Worm (Caenorhabditis elegans) whole organism, mixed stage, embryonic: ENCODE measurements around the gene cal-5.

Experiments used
- M03D4.4 ChIP-seq: sonication (generic microtip); optimal IDR thresholded peaks from 2 replicates; lab custom pipeline; 2017; ENCODE audit warnings: mild to moderate bottlenecking, missing genetic modification characterization, missing compliant biosample characterization
- bed-3 ChIP-seq: fragments of 200-800 bp; sonication (Bioruptor generic); optimal IDR thresholded peaks from 3 replicates; lab custom pipeline; 2018; ENCODE audit warnings: mild to moderate bottlenecking, missing genetic modification characterization, moderate library complexity, missing compliant biosample characterization
- blmp-1 ChIP-seq: fragments of 150-350 bp; optimal IDR thresholded peaks from 2 replicates; lab custom pipeline; 2014; ENCODE audit warnings: missing biosample characterization, missing genetic modification characterization
- ceh-39 ChIP-seq: fragments of 150-350 bp; optimal IDR thresholded peaks from 2 replicates; lab custom pipeline; 2014; ENCODE audit warnings: missing biosample characterization, missing genetic modification characterization
- ceh-43 ChIP-seq: fragments of 200-800 bp; sonication (Bioruptor generic); optimal IDR thresholded peaks from 2 replicates; lab custom pipeline; 2018; ENCODE audit warnings: mild to moderate bottlenecking, missing genetic modification characterization, moderate library complexity, missing compliant biosample characterization
- ceh-83 ChIP-seq: fragments of 200-800 bp; sonication (Bioruptor generic); optimal IDR thresholded peaks from 2 replicates; lab custom pipeline; 2018; ENCODE audit warnings: mild to moderate bottlenecking, missing genetic modification characterization, missing compliant biosample characterization
- ces-1 ChIP-seq: fragments of 150-350 bp; optimal IDR thresholded peaks from 2 replicates; lab custom pipeline; 2014; ENCODE audit warnings: missing biosample characterization, missing genetic modification reagents, missing genetic modification characterization
- cnd-1 ChIP-seq: fragments of 200-800 bp; sonication (Bioruptor generic); optimal IDR thresholded peaks from 2 replicates; lab custom pipeline; 2018; ENCODE audit warnings: mild to moderate bottlenecking, missing genetic modification characterization, missing compliant biosample characterization
- drap-1 ChIP-seq: fragments of 200-800 bp; sonication (Bioruptor generic); optimal IDR thresholded peaks from 3 replicates; lab custom pipeline; 2018; ENCODE audit warnings: mild to moderate bottlenecking, missing genetic modification characterization, missing compliant biosample characterization
- elt-1 ChIP-seq: sonication (generic microtip); optimal IDR thresholded peaks from 2 replicates; lab custom pipeline; 2017; ENCODE audit warnings: missing genetic modification characterization, mild to moderate bottlenecking, missing compliant biosample characterization, antibody characterized with exemption, moderate library complexity, borderline replicate concordance; ENCODE audit not compliant: insufficient read depth
- elt-3 ChIP-seq: fragments of 150-350 bp; optimal IDR thresholded peaks from 2 replicates; lab custom pipeline; 2014; ENCODE audit warnings: missing biosample characterization, missing genetic modification characterization
- flh-1 ChIP-seq: fragments of 200-800 bp; sonication (Bioruptor generic); optimal IDR thresholded peaks from 2 replicates; lab custom pipeline; 2018; ENCODE audit warnings: mild to moderate bottlenecking, missing genetic modification characterization, moderate library complexity, missing compliant biosample characterization
- hlh-1 ChIP-seq: fragments of 150-350 bp; optimal IDR thresholded peaks from 2 replicates; lab custom pipeline; 2014; ENCODE audit warnings: missing biosample characterization, missing genetic modification reagents, missing genetic modification characterization
- lin-13 ChIP-seq: fragments of 150-350 bp; optimal IDR thresholded peaks from 2 replicates; lab custom pipeline; 2014; ENCODE audit warnings: missing biosample characterization, missing genetic modification characterization
- lin-32 ChIP-seq: fragments of 200-800 bp; sonication (Bioruptor generic); optimal IDR thresholded peaks from 2 replicates; lab custom pipeline; 2018; ENCODE audit warnings: mild to moderate bottlenecking, missing genetic modification characterization, missing compliant biosample characterization
- lsy-2 ChIP-seq: fragments of 150-350 bp; optimal IDR thresholded peaks from 2 replicates; lab custom pipeline; 2014; ENCODE audit warnings: missing biosample characterization, missing genetic modification characterization
- mep-1 ChIP-seq: fragments of 150-350 bp; optimal IDR thresholded peaks from 2 replicates; lab custom pipeline; 2017; ENCODE audit warnings: missing biosample characterization, missing genetic modification reagents, missing genetic modification characterization, inconsistent platforms
- mls-2 ChIP-seq: sonication (generic microtip); optimal IDR thresholded peaks from 2 replicates; lab custom pipeline; 2016; ENCODE audit warnings: mild to moderate bottlenecking, missing genetic modification characterization, moderate library complexity, missing compliant biosample characterization
- nhr-12 ChIP-seq: fragments of 150-350 bp; optimal IDR thresholded peaks from 2 replicates; lab custom pipeline; 2014; ENCODE audit warnings: missing biosample characterization, missing genetic modification characterization
- nhr-2 ChIP-seq: fragments of 150-350 bp; optimal IDR thresholded peaks from 2 replicates; lab custom pipeline; 2014; ENCODE audit warnings: missing biosample characterization, missing genetic modification characterization
- nhr-237 ChIP-seq: fragments of 150-350 bp; optimal IDR thresholded peaks from 2 replicates; lab custom pipeline; 2014; ENCODE audit warnings: missing biosample characterization, missing genetic modification characterization
- nhr-28 ChIP-seq: fragments of 150-350 bp; optimal IDR thresholded peaks from 2 replicates; lab custom pipeline; 2014; ENCODE audit warnings: missing biosample characterization, missing genetic modification characterization
- nhr-76 ChIP-seq: sonication (generic microtip); optimal IDR thresholded peaks from 2 replicates; lab custom pipeline; 2017; ENCODE audit warnings: missing biosample characterization, missing genetic modification characterization
- sem-2 ChIP-seq: fragments of 200-800 bp; sonication (Bioruptor generic); optimal IDR thresholded peaks from 2 replicates; lab custom pipeline; 2018; ENCODE audit warnings: mild to moderate bottlenecking, missing genetic modification characterization, missing compliant biosample characterization
- snpc-4 ChIP-seq: fragments of 150-350 bp; optimal IDR thresholded peaks from 2 replicates; lab custom pipeline; 2014; ENCODE audit warnings: missing biosample characterization, missing genetic modification characterization
- unc-120 ChIP-seq: sonication (generic microtip); optimal IDR thresholded peaks from 2 replicates; lab custom pipeline; 2017; ENCODE audit warnings: missing genetic modification characterization, missing compliant biosample characterization; ENCODE audit not compliant: poor library complexity, severe bottlenecking
- unc-39 ChIP-seq: fragments of 150-350 bp; optimal IDR thresholded peaks from 2 replicates; lab custom pipeline; 2014; ENCODE audit warnings: missing biosample characterization, missing genetic modification characterization
- unc-62 ChIP-seq: fragments of 150-350 bp; optimal IDR thresholded peaks from 2 replicates; lab custom pipeline; 2014; ENCODE audit warnings: missing biosample characterization, missing genetic modification reagents, missing genetic modification characterization
- zip-8 ChIP-seq: fragments of 150-350 bp; optimal IDR thresholded peaks from 2 replicates; lab custom pipeline; 2014; ENCODE audit warnings: missing biosample characterization, missing genetic modification characterization
- ztf-11 ChIP-seq: fragments of 150-350 bp; optimal IDR thresholded peaks from 2 replicates; lab custom pipeline; 2014; ENCODE audit warnings: missing biosample characterization, missing genetic modification characterization

cal-5 gene

DNA sequence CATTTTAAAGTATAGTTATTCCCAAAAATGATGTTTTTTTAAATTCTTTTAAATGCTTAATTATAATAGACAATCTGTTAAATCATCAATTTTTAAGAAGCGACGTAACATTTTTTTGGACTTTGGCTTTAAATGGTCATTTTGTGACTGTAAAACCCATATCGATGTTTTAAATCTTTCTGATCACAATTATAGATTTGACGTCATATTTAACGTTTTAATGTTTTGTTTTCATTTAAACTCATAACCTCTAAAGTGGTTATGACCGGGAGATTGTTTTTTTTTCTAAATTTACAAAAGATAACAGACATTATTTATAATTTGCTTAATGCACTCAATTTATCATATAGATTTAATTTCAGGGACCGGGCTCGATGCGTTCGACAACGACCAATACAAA is 34.1 kb upstream of the cal-5 start:
- TF ChIP-seq M03D4.4: no peak

ce11 chrX:5109130-5109529 is 31.4 kb upstream of the cal-5 start, which contains the start of gene C42D8.1:
C42D8.1 (plus strand) TSS chrX:5109506.
- TF ChIP-seq nhr-76 (tag; lab: Kevin White, UChicago) (no peak), ztf-11 (tag; lab: Kevin White, UChicago) (no peak), ceh-43 (GFP tag; lab: Kevin White, UChicago) (no peak), unc-62 (no peak), sem-2 (GFP tag; lab: Kevin White, UChicago) (no peak)

- TF ChIP-seq bed-3 (GFP tag; lab: Kevin White, UChicago): no peak
- TF ChIP-seq lin-13 (tag; lab: Kevin White, UChicago): no peak
- no peak for TF ChIP-seq ztf-11 (tag; lab: Kevin White, UChicago)
- no peak for TF ChIP-seq elt-1
- TF ChIP-seq elt-3 (tag; lab: Kevin White, UChicago): no peak
- TF ChIP-seq ceh-83 (GFP tag; lab: Kevin White, UChicago): no peak
- no peak for TF ChIP-seq nhr-12
- no peak for TF ChIP-seq zip-8 (tag; lab: Kevin White, UChicago)
- no peak for TF ChIP-seq unc-120 (tag; lab: Kevin White, UChicago)
- no peak for TF ChIP-seq drap-1 (GFP tag; lab: Kevin White, UChicago)
These were observed 29.2 kb upstream of the cal-5 start, which contains the start of gene C42D8.9 for ce11 chrX:5106942-5107341. C42D8.9 (minus strand) TSS chrX:5107042.

DNA sequence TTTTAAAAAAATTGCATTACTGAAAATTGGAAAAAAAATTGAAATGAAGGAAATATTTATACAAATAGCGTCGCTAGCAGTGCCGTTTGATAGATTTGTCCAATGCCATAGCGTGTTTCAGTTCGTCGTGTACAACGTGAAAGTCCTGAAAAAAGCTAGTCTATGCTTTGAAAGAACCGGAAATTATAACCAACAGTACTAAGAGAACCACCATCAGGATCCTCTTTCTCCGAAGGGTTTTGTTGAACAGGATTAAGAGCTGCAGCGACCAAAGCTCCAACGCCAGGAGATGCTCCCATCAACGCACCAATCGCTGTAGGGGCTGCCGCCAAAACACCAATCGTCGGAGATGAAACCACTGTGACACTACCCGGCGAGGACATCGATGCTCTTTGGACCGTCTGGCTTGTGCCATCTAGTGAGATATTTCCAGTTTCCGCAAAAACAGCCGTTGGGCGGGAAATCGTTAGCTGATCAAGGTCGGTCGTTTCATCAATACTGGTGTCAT is 28.5 kb upstream of the cal-5 start:
- TF ChIP-seq zip-8 (tag; lab: Kevin White, UChicago): no peak
- TF ChIP-seq nhr-12: no peak
- no peak for TF ChIP-seq cnd-1 (tag; lab: Kevin White, UChicago)
- no peak for TF ChIP-seq ceh-43 (GFP tag; lab: Kevin White, UChicago)
- TF ChIP-seq lsy-2 (tag; lab: Kevin White, UChicago): no peak
- TF ChIP-seq nhr-237 (tag; lab: Kevin White, UChicago): no peak
- TF ChIP-seq lin-13 (tag; lab: Kevin White, UChicago): no peak
- TF ChIP-seq hlh-1 (tag; lab: Kevin White, UChicago): no peak

DNA sequence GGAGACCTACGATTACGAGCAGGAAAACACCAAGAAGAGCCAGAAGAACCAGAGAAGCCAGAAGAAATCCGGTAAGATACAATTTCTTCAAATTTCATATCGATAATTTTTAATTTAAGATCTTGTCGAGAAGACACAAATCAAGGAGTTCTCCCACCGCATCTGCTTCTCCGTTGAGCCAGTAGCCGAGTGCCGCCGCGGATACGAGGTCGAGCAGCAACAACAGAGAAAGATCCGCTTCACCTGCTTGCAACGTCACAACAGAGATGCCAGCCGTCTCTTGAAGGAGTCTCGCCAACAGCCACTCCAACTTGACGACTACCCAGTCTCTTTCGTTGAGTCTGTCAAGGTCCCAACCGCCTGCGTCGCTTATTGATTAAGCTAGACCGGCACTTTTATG is 27.9 kb upstream of the cal-5 start:
- TF ChIP-seq nhr-28 (tag; lab: Kevin White, UChicago) (no peak), mep-1 (tag; lab: Kevin White, UChicago) (no peak), elt-1 (no peak), ceh-83 (GFP tag; lab: Kevin White, UChicago) (no peak), unc-39 (no peak), ceh-39 (tag; lab: Kevin White, UChicago) (no peak), snpc-4 (tag; lab: Kevin White, UChicago) (no peak), nhr-76 (tag; lab: Kevin White, UChicago) (no peak), ztf-11 (tag; lab: Kevin White, UChicago) (no peak), mls-2 (no peak), drap-1 (GFP tag; lab: Kevin White, UChicago) (no peak)
- TF ChIP-seq, all 35 proteins: peak for 0

ce11 chrX:5103422-5103821 is 25.7 kb upstream of the cal-5 start:
- no peak for TF ChIP-seq ces-1 (GFP tag; lab: Kevin White, UChicago)
- no peak for TF ChIP-seq blmp-1 (tag; lab: Kevin White, UChicago)
- TF ChIP-seq lin-32 (GFP tag; lab: Kevin White, UChicago): no peak
- TF ChIP-seq snpc-4 (tag; lab: Kevin White, UChicago): no peak
- no peak for TF ChIP-seq nhr-2
- TF ChIP-seq nhr-28 (tag; lab: Kevin White, UChicago): no peak
- no peak for TF ChIP-seq lin-13 (tag; lab: Kevin White, UChicago)

DNA sequence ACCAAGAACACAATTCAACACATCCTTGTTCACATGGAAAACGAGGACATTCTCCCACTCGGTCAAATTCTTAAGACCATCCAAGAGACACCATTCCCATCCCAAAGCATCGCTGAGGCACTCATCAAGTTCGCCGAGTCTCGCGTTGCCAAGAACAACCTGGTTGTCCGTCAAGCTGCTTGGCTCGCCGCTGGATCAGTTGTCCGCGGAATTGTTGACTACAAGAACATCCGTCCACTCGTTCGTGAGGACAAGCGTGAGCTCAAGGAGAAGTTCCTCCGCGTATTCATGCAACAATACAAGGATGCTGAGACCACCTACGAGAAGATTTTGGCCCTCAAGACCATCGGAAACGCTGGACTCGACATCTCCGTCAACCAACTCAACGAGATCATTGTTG is 24.6 kb upstream of the cal-5 start:
- TF ChIP-seq ceh-43 (GFP tag; lab: Kevin White, UChicago): no peak
- TF ChIP-seq flh-1 (GFP tag; lab: Kevin White, UChicago): no peak
- TF ChIP-seq lin-32 (GFP tag; lab: Kevin White, UChicago): no peak
- no peak for TF ChIP-seq ces-1 (GFP tag; lab: Kevin White, UChicago)
